In genomic region chr3L:16765647-16766628, dm6 we compare ENCODE assay signal across 5 fruit fly cellular contexts.
TF ChIP-seq lines count a peak whose summit lies in the region.

TSS of gene Nrt (plus strand) at chr3L:16766072.

- TF ChIP-seq CTCF in whole organism, embryonic (GFP tag; optimal IDR thresholded peaks at IDR 0.05; lab: Kevin White, UChicago), result peak; percentile 17

TF ChIP-seq in whole organism, adult, 20 proteins besides CTCF, POLR2A, EP300 and RAD21:
- TF ChIP-seq toe (GFP tag; optimal IDR thresholded peaks at IDR 0.05; lab: Kevin White, UChicago) (no peak), Hr96 (GFP tag; optimal IDR thresholded peaks at IDR 0.05; lab: Kevin White, UChicago) (no peak), CG14711 (tag; optimal IDR thresholded peaks at IDR 0.05; lab: Kevin White, UChicago) (peak; percentile 28), CG7045 (GFP tag; optimal IDR thresholded peaks at IDR 0.05; lab: Kevin White, UChicago) (peak; percentile 46), cnc (optimal IDR thresholded peaks at IDR 0.05; lab: Kevin White, UChicago) (no peak), CG7101 (tag; optimal IDR thresholded peaks at IDR 0.05; lab: Kevin White, UChicago) (peak; percentile 53), ovo (GFP tag; optimal IDR thresholded peaks at IDR 0.05; lab: Kevin White, UChicago) (peak; percentile 10), CG12768 (GFP tag; optimal IDR thresholded peaks at IDR 0.05; lab: Kevin White, UChicago) (peak; percentile 27), pad (GFP tag; optimal IDR thresholded peaks at IDR 0.05; lab: Kevin White, UChicago) (peak; percentile 86), CG33017 (tag; optimal IDR thresholded peaks at IDR 0.05; lab: Kevin White, UChicago) (peak; percentile 52), bab1 (GFP tag; optimal IDR thresholded peaks at IDR 0.05; lab: Kevin White, UChicago) (peak; percentile 51), cic (GFP tag; optimal IDR thresholded peaks at IDR 0.05; lab: Kevin White, UChicago) (no peak), CG1620 (GFP tag; optimal IDR thresholded peaks at IDR 0.05; lab: Kevin White, UChicago) (no peak), kay (GFP tag; lab: Kevin White, UChicago; ENCODE audit: borderline replicate concordance) (no peak)

TF ChIP-seq in whole organism, embryonic, 481 proteins besides CTCF, POLR2A, EP300 and RAD21 (continues in another document):
- peak; percentile 80 for TF ChIP-seq CG18011 (GFP tag; optimal IDR thresholded peaks at IDR 0.05; lab: Kevin White, UChicago)
- no peak for TF ChIP-seq ac (GFP tag; optimal IDR thresholded peaks at IDR 0.05; lab: Kevin White, UChicago)
- no peak for TF ChIP-seq Dip3 (GFP tag; optimal IDR thresholded peaks at IDR 0.05; lab: Kevin White, UChicago)
- TF ChIP-seq CG6791 (GFP tag; IDR thresholded peaks at IDR 0.05; lab: Robert Waterston, UW; ENCODE audit: partially characterized antibody), result peak; percentile 26; the same call in 1 of the 3 replicates
- TF ChIP-seq CG12942 (GFP tag; optimal IDR thresholded peaks at IDR 0.05; lab: Kevin White, UChicago), result peak; percentile 9
- no peak for TF ChIP-seq Camta (GFP tag; optimal IDR thresholded peaks at IDR 0.05; lab: Kevin White, UChicago)
- TF ChIP-seq CG3838 (GFP tag; optimal IDR thresholded peaks at IDR 0.05; lab: Kevin White, UChicago), result no peak
- peak; percentile 77 for TF ChIP-seq seq (GFP tag; IDR thresholded peaks at IDR 0.05; lab: Robert Waterston, UW)
- TF ChIP-seq fd64A (GFP tag; optimal IDR thresholded peaks at IDR 0.05; lab: Kevin White, UChicago), result no peak
- no peak for TF ChIP-seq crp (GFP tag; optimal IDR thresholded peaks at IDR 0.05; lab: Kevin White, UChicago)
- peak; percentile 17 for TF ChIP-seq sd (tag; optimal IDR thresholded peaks at IDR 0.05; lab: Kevin White, UChicago)
- TF ChIP-seq org-1 (GFP tag; optimal IDR thresholded peaks at IDR 0.05; lab: Kevin White, UChicago), result peak; percentile 42
- TF ChIP-seq CG6654 (GFP tag; optimal IDR thresholded peaks at IDR 0.05; lab: Kevin White, UChicago), result no peak
- no peak for TF ChIP-seq Myb (GFP tag; optimal IDR thresholded peaks at IDR 0.05; lab: Kevin White, UChicago)
- 0 out of 2 replicates have a peak, but pooled peaks have one; percentile 12 for TF ChIP-seq CG14441 (GFP tag; IDR thresholded peaks at IDR 0.05; lab: Robert Waterston, UW)
- TF ChIP-seq CG10267 (tag; optimal IDR thresholded peaks at IDR 0.05; lab: Kevin White, UChicago), result peak; percentile 83
- TF ChIP-seq CG15601 (tag; optimal IDR thresholded peaks at IDR 0.05; lab: Kevin White, UChicago), result peak; percentile 67
- peak; percentile 63 for TF ChIP-seq CG34376 (GFP tag; optimal IDR thresholded peaks at IDR 0.05; lab: Kevin White, UChicago)
- TF ChIP-seq vnd (GFP tag; IDR thresholded peaks at IDR 0.05; lab: Robert Waterston, UW; ENCODE audit: partially characterized antibody), result no peak

TF ChIP-seq in whole organism, prepupa, 60 proteins besides CTCF, POLR2A, EP300 and RAD21 (continues in another document):
- TF ChIP-seq Eip78C (GFP tag; lab: Kevin White, UChicago), result peak; percentile 93
- TF ChIP-seq dac (GFP tag; optimal IDR thresholded peaks at IDR 0.05; lab: Kevin White, UChicago), result no peak
- peak; percentile 73 for TF ChIP-seq CG6276 (GFP tag; optimal IDR thresholded peaks at IDR 0.05; lab: Kevin White, UChicago)
- TF ChIP-seq lz (GFP tag; optimal IDR thresholded peaks at IDR 0.05; lab: Kevin White, UChicago), result peak; percentile 17
- peak; percentile 53 for TF ChIP-seq Smox (GFP tag; optimal IDR thresholded peaks at IDR 0.05; lab: Kevin White, UChicago)
- TF ChIP-seq achi (GFP tag; optimal IDR thresholded peaks at IDR 0.05; lab: Kevin White, UChicago), result peak; percentile 58
- peak; percentile 76 for TF ChIP-seq CG6808 (GFP tag; optimal IDR thresholded peaks at IDR 0.05; lab: Kevin White, UChicago)
- TF ChIP-seq Sox102F (GFP tag; optimal IDR thresholded peaks at IDR 0.05; lab: Kevin White, UChicago), result peak; percentile 58
- TF ChIP-seq salr (GFP tag; optimal IDR thresholded peaks at IDR 0.05; lab: Kevin White, UChicago), result peak in 1 of 2 experiments; percentile 68
- peak; percentile 56 for TF ChIP-seq Ets96B (tag; optimal IDR thresholded peaks at IDR 0.05; lab: Kevin White, UChicago)
- TF ChIP-seq CG16779 (tag; optimal IDR thresholded peaks at IDR 0.05; lab: Kevin White, UChicago), result peak; percentile 43
- TF ChIP-seq CG7368 (GFP tag; optimal IDR thresholded peaks at IDR 0.05; lab: Kevin White, UChicago), result peak; percentile 23
- TF ChIP-seq CG8119 (GFP tag; IDR thresholded peaks at IDR 0.05; lab: Robert Waterston, UW), result peak; percentile 82
- TF ChIP-seq CG10631 (GFP tag; optimal IDR thresholded peaks at IDR 0.05; lab: Kevin White, UChicago), result peak; percentile 49
- TF ChIP-seq Lpt (GFP tag; optimal IDR thresholded peaks at IDR 0.05; lab: Kevin White, UChicago), result peak; percentile 53
- TF ChIP-seq Sox15 (GFP tag; optimal IDR thresholded peaks at IDR 0.05; lab: Kevin White, UChicago), result no peak
- TF ChIP-seq spab (GFP tag; optimal IDR thresholded peaks at IDR 0.05; lab: Kevin White, UChicago), result peak; percentile 44
- TF ChIP-seq Gug (GFP tag; IDR thresholded peaks at IDR 0.05; lab: Robert Waterston, UW), result no peak
- peak; percentile 62 for TF ChIP-seq CG9139 (GFP tag; optimal IDR thresholded peaks at IDR 0.05; lab: Kevin White, UChicago)
- TF ChIP-seq CG34406 (GFP tag; optimal IDR thresholded peaks at IDR 0.05; lab: Kevin White, UChicago), result peak; percentile 52
- TF ChIP-seq acj6 (GFP tag; optimal IDR thresholded peaks at IDR 0.05; lab: Kevin White, UChicago), result peak; percentile 59

TF ChIP-seq in whole organism, pupa, 21 proteins besides CTCF, POLR2A, EP300 and RAD21:
- peak; percentile 63; the same call in 1 of the 3 replicates for TF ChIP-seq CG4496 (GFP tag; IDR thresholded peaks at IDR 0.05; lab: Robert Waterston, UW)
- peak; percentile 61 for TF ChIP-seq CG15710 (tag; optimal IDR thresholded peaks at IDR 0.05; lab: Kevin White, UChicago)
- TF ChIP-seq fd96Ca (GFP tag; IDR thresholded peaks at IDR 0.05; lab: Robert Waterston, UW), result peak; percentile 8; the same call in 1 of the 3 replicates
- peak; percentile 68 for TF ChIP-seq CG34367 (tag; optimal IDR thresholded peaks at IDR 0.05; lab: Kevin White, UChicago)
- TF ChIP-seq CG17806 (tag; optimal IDR thresholded peaks at IDR 0.05; lab: Kevin White, UChicago), result peak; percentile 67
- peak; percentile 29 for TF ChIP-seq CG13204 (GFP tag; optimal IDR thresholded peaks at IDR 0.05; lab: Kevin White, UChicago)
- peak; percentile 69 for TF ChIP-seq Pif1B (GFP tag; optimal IDR thresholded peaks at IDR 0.05; lab: Kevin White, UChicago)
- TF ChIP-seq EcR (GFP tag; optimal IDR thresholded peaks at IDR 0.05; lab: Kevin White, UChicago), result peak; percentile 38
- TF ChIP-seq Pif1A (GFP tag; optimal IDR thresholded peaks at IDR 0.05; lab: Kevin White, UChicago), result peak; percentile 72
- peak; percentile 47 for TF ChIP-seq gl (tag; optimal IDR thresholded peaks at IDR 0.05; lab: Kevin White, UChicago)
- TF ChIP-seq CG9948 (tag; optimal IDR thresholded peaks at IDR 0.05; lab: Kevin White, UChicago), result peak; percentile 38
- no peak for TF ChIP-seq CG10348 (GFP tag; IDR thresholded peaks at IDR 0.05; lab: Robert Waterston, UW)
- TF ChIP-seq CG14655 (GFP tag; optimal IDR thresholded peaks at IDR 0.05; lab: Kevin White, UChicago), result peak; percentile 65
- TF ChIP-seq CG8301 (tag; optimal IDR thresholded peaks at IDR 0.05; lab: Kevin White, UChicago), result peak; percentile 64
- TF ChIP-seq CG32121 (GFP tag; IDR thresholded peaks at IDR 0.05; lab: Robert Waterston, UW), result peak; percentile 65; the same call in 1 of the 2 replicates
- peak; percentile 60 for TF ChIP-seq Ets98B (GFP tag; IDR thresholded peaks at IDR 0.05; lab: Robert Waterston, UW)
- TF ChIP-seq CG12605 (GFP tag; IDR thresholded peaks at IDR 0.05; lab: Robert Waterston, UW), result peak; percentile 86
- TF ChIP-seq CG8159 (tag; optimal IDR thresholded peaks at IDR 0.05; lab: Kevin White, UChicago), result peak; percentile 77
- no peak for TF ChIP-seq rn (GFP tag; IDR thresholded peaks at IDR 0.05; lab: Robert Waterston, UW)
- no peak for TF ChIP-seq D1 (tag; optimal IDR thresholded peaks at IDR 0.05; lab: Kevin White, UChicago)
- TF ChIP-seq Snoo (tag; optimal IDR thresholded peaks at IDR 0.05; lab: Kevin White, UChicago), result peak; percentile 36

TF ChIP-seq in whole organism, wandering third instar larva, 38 proteins besides CTCF, POLR2A, EP300 and RAD21 (continues in another document):
- TF ChIP-seq brk (GFP tag; optimal IDR thresholded peaks at IDR 0.05; lab: Kevin White, UChicago) (peak; percentile 85), sv (GFP tag; optimal IDR thresholded peaks at IDR 0.05; lab: Kevin White, UChicago) (peak; percentile 37), foxo (GFP tag; optimal IDR thresholded peaks at IDR 0.05; lab: Kevin White, UChicago) (peak in 1 of 2 experiments; percentile 46), ey (GFP tag; optimal IDR thresholded peaks at IDR 0.05; lab: Kevin White, UChicago) (no peak), Hr78 (GFP tag; optimal IDR thresholded peaks at IDR 0.05; lab: Kevin White, UChicago) (no peak), HLH106 (tag; optimal IDR thresholded peaks at IDR 0.05; lab: Kevin White, UChicago) (peak; percentile 4), Hnf4 (GFP tag; optimal IDR thresholded peaks at IDR 0.05; lab: Kevin White, UChicago) (peak; percentile 36), Dfd (GFP tag; optimal IDR thresholded peaks at IDR 0.05; lab: Kevin White, UChicago) (no peak), Hr83 (GFP tag; optimal IDR thresholded peaks at IDR 0.05; lab: Kevin White, UChicago; ENCODE audit: poor library complexity, severe bottlenecking) (peak; percentile 7), h (GFP tag; optimal IDR thresholded peaks at IDR 0.05; lab: Kevin White, UChicago) (peak; percentile 21), Mio (GFP tag; optimal IDR thresholded peaks at IDR 0.05; lab: Kevin White, UChicago) (no peak), CG9705 (GFP tag; optimal IDR thresholded peaks at IDR 0.05; lab: Kevin White, UChicago) (no peak), Sp1 (GFP tag; optimal IDR thresholded peaks at IDR 0.05; lab: Kevin White, UChicago) (peak; percentile 64), lola (GFP tag; optimal IDR thresholded peaks at IDR 0.05; lab: Kevin White, UChicago) (no peak), usp (GFP tag; optimal IDR thresholded peaks at IDR 0.05; lab: Kevin White, UChicago) (no peak), rgr (GFP tag; optimal IDR thresholded peaks at IDR 0.05; lab: Kevin White, UChicago) (peak; percentile 50), Jra (GFP tag; optimal IDR thresholded peaks at IDR 0.05; lab: Kevin White, UChicago) (no peak), OdsH (GFP tag; optimal IDR thresholded peaks at IDR 0.05; lab: Kevin White, UChicago) (peak; percentile 41), tai (GFP tag; optimal IDR thresholded peaks at IDR 0.05; lab: Kevin White, UChicago) (no peak), dl (GFP tag; optimal IDR thresholded peaks at IDR 0.05; lab: Kevin White, UChicago; ENCODE audit: insufficient read depth in 1 of 2, partially characterized antibody in 2 of 2) (peak in 1 of 2 experiments; percentile 20), Abd-B (GFP tag; optimal IDR thresholded peaks at IDR 0.05; lab: Kevin White, UChicago) (no peak), psq (GFP tag; optimal IDR thresholded peaks at IDR 0.05; lab: Kevin White, UChicago) (peak; percentile 40), br (GFP tag; optimal IDR thresholded peaks at IDR 0.05; lab: Kevin White, UChicago) (peak; percentile 3), Myc (optimal IDR thresholded peaks at IDR 0.05; lab: Kevin White, UChicago) (no peak), pan (optimal IDR thresholded peaks at IDR 0.05; lab: Kevin White, UChicago) (no peak)
